Worm (Caenorhabditis elegans): Measurements from ENCODE around the gene H40L08.7.
A peak's percentile ranks its signal among the peaks of the same experiment; 100 is the strongest.

Gene H40L08.7

ce11 chrX:15107747-15108252 is 30.3 kb upstream of the H40L08.7 start, which contains the start of gene mlt-9:
TSS of gene mlt-9 (minus strand) at chrX:15107797.
- TF ChIP-seq aly-1 (tag; optimal IDR thresholded peaks at IDR 0.05) (peak; percentile 20), ceh-36 (tag; optimal IDR thresholded peaks at IDR 0.05) (no peak)

- TF ChIP-seq B0310.2 (tag; optimal IDR thresholded peaks at IDR 0.05) (no peak), scrt-1 (GFP tag; IDR thresholded peaks at IDR 0.05) (no peak), tra-4 (tag; optimal IDR thresholded peaks at IDR 0.05) (no peak), ama-1 (optimal IDR thresholded peaks at IDR 0.05) (no peak), ceh-13 (GFP tag; optimal IDR thresholded peaks at IDR 0.05) (no peak), ets-7 (tag; optimal IDR thresholded peaks at IDR 0.05) (no peak), pes-1 (GFP tag; IDR thresholded peaks at IDR 0.05) (no peak), hmg-4 (GFP tag; optimal IDR thresholded peaks at IDR 0.05) (no peak), flt-1 (GFP tag; IDR thresholded peaks at IDR 0.05) (no peak)
Observed at ce11 chrX:15104963-15105493, 27.5 kb upstream of the H40L08.7 start.

- TF ChIP-seq scrt-1 (GFP tag; IDR thresholded peaks at IDR 0.05) (no peak), hnd-1 (tag; optimal IDR thresholded peaks at IDR 0.05) (no peak), F13C5.2 (tag; optimal IDR thresholded peaks at IDR 0.05) (no peak), flt-1 (GFP tag; IDR thresholded peaks at IDR 0.05) (no peak)
Observed at ce11 chrX:15103481-15103880, 25.9 kb upstream of the H40L08.7 start.

ce11 chrX:15100369-15100963 is 22.9 kb upstream of the H40L08.7 start, which contains the start of gene dhhc-1:
TSS of gene dhhc-1 (minus strand) at chrX:15100419.
- TF ChIP-seq F13C5.2 (tag; optimal IDR thresholded peaks at IDR 0.05) (peak; percentile 28), hmg-4 (GFP tag; optimal IDR thresholded peaks at IDR 0.05) (peak; percentile 45), ama-1 (optimal IDR thresholded peaks at IDR 0.05) (no peak), aly-1 (tag; optimal IDR thresholded peaks at IDR 0.05) (no peak), pes-1 (GFP tag; IDR thresholded peaks at IDR 0.05) (no peak), ceh-13 (GFP tag; optimal IDR thresholded peaks at IDR 0.05) (no peak), ceh-36 (tag; optimal IDR thresholded peaks at IDR 0.05) (no peak), tra-4 (tag; optimal IDR thresholded peaks at IDR 0.05) (no peak)

ce11 chrX:15097763-15098162 is 20.2 kb upstream of the H40L08.7 start, which contains the start of gene F09B12.3:
TSS of gene F09B12.3 (minus strand) at chrX:15097954.
- TF ChIP-seq aly-1 (tag; optimal IDR thresholded peaks at IDR 0.05): no peak
- no peak for TF ChIP-seq ceh-36 (tag; optimal IDR thresholded peaks at IDR 0.05)
- no peak for TF ChIP-seq sea-1 (GFP tag; conservative IDR thresholded peaks at IDR 0.05)
- TF ChIP-seq tbx-11 (GFP tag; IDR thresholded peaks at IDR 0.05): no peak
- TF ChIP-seq hmbx-1 (tag; optimal IDR thresholded peaks at IDR 0.05): no peak
- no peak for TF ChIP-seq F13C5.2 (tag; optimal IDR thresholded peaks at IDR 0.05)
- TF ChIP-seq flt-1 (GFP tag; IDR thresholded peaks at IDR 0.05): no peak
- no peak for TF ChIP-seq tra-4 (tag; optimal IDR thresholded peaks at IDR 0.05)
- TF ChIP-seq hmg-4 (GFP tag; optimal IDR thresholded peaks at IDR 0.05): no peak
- no peak for TF ChIP-seq ets-7 (tag; optimal IDR thresholded peaks at IDR 0.05)
- no peak for TF ChIP-seq pes-1 (GFP tag; IDR thresholded peaks at IDR 0.05)

ce11 chrX:15096277-15096676 is 18.7 kb upstream of the H40L08.7 start:
- no peak for TF ChIP-seq hnd-1 (tag; optimal IDR thresholded peaks at IDR 0.05)
- TF ChIP-seq B0310.2 (tag; optimal IDR thresholded peaks at IDR 0.05): no peak
- TF ChIP-seq tbx-37 (GFP tag; conservative IDR thresholded peaks at IDR 0.05): no peak
- TF ChIP-seq hmbx-1 (tag; optimal IDR thresholded peaks at IDR 0.05): no peak
- TF ChIP-seq hmg-4 (GFP tag; optimal IDR thresholded peaks at IDR 0.05): no peak
- TF ChIP-seq tra-4 (tag; optimal IDR thresholded peaks at IDR 0.05): no peak
- TF ChIP-seq ets-7 (tag; optimal IDR thresholded peaks at IDR 0.05): no peak
- TF ChIP-seq pes-1 (GFP tag; IDR thresholded peaks at IDR 0.05): no peak
- TF ChIP-seq aly-1 (tag; optimal IDR thresholded peaks at IDR 0.05): no peak
- TF ChIP-seq ceh-13 (GFP tag; optimal IDR thresholded peaks at IDR 0.05): no peak
- no peak for TF ChIP-seq scrt-1 (GFP tag; IDR thresholded peaks at IDR 0.05)
- no peak for TF ChIP-seq tbx-11 (GFP tag; IDR thresholded peaks at IDR 0.05)
- TF ChIP-seq F13C5.2 (tag; optimal IDR thresholded peaks at IDR 0.05): no peak
- no peak for TF ChIP-seq ama-1 (optimal IDR thresholded peaks at IDR 0.05)
- TF ChIP-seq flt-1 (GFP tag; IDR thresholded peaks at IDR 0.05): no peak

- TF ChIP-seq B0310.2 (tag; optimal IDR thresholded peaks at IDR 0.05) (no peak), tbx-37 (GFP tag; conservative IDR thresholded peaks at IDR 0.05) (no peak), ama-1 (optimal IDR thresholded peaks at IDR 0.05) (no peak), hmbx-1 (tag; optimal IDR thresholded peaks at IDR 0.05) (no peak), ceh-36 (tag; optimal IDR thresholded peaks at IDR 0.05) (no peak), scrt-1 (GFP tag; IDR thresholded peaks at IDR 0.05) (no peak), tbx-11 (GFP tag; IDR thresholded peaks at IDR 0.05) (no peak), sea-1 (GFP tag; conservative IDR thresholded peaks at IDR 0.05) (no peak), tra-4 (tag; optimal IDR thresholded peaks at IDR 0.05) (no peak), hmg-4 (GFP tag; optimal IDR thresholded peaks at IDR 0.05) (no peak), aly-1 (tag; optimal IDR thresholded peaks at IDR 0.05) (no peak), F13C5.2 (tag; optimal IDR thresholded peaks at IDR 0.05) (no peak), flt-1 (GFP tag; IDR thresholded peaks at IDR 0.05) (no peak), pes-1 (GFP tag; IDR thresholded peaks at IDR 0.05) (no peak), ceh-13 (GFP tag; optimal IDR thresholded peaks at IDR 0.05) (no peak), hnd-1 (tag; optimal IDR thresholded peaks at IDR 0.05) (no peak), ets-7 (tag; optimal IDR thresholded peaks at IDR 0.05) (no peak)
Observed at ce11 chrX:15094973-15095372, 17.4 kb upstream of the H40L08.7 start, which contains the start of gene F09B12.7. TSS of gene F09B12.7 (minus strand) at chrX:15095073.

All from whole organism, early embryonic.